Worm (Caenorhabditis elegans) whole organism, mixed stage, embryonic: Measurements from ENCODE around the gene ZK377.15.
A peak's percentile ranks its signal among the peaks of the same experiment; 100 is the strongest.

Experiments
- M03D4.4 ChIP-seq: sonication (generic microtip); optimal IDR thresholded peaks from 2 replicates; lab custom pipeline; 2017; ENCODE audit warnings: mild to moderate bottlenecking, missing genetic modification characterization, missing compliant biosample characterization
- bed-3 ChIP-seq: fragments of 200-800 bp; sonication (Bioruptor generic); optimal IDR thresholded peaks from 3 replicates; lab custom pipeline; 2018; ENCODE audit warnings: mild to moderate bottlenecking, missing genetic modification characterization, moderate library complexity, missing compliant biosample characterization
- blmp-1 ChIP-seq: fragments of 150-350 bp; optimal IDR thresholded peaks from 2 replicates; lab custom pipeline; 2014; ENCODE audit warnings: missing biosample characterization, missing genetic modification characterization
- ceh-39 ChIP-seq: fragments of 150-350 bp; optimal IDR thresholded peaks from 2 replicates; lab custom pipeline; 2014; ENCODE audit warnings: missing biosample characterization, missing genetic modification characterization
- ceh-43 ChIP-seq: fragments of 200-800 bp; sonication (Bioruptor generic); optimal IDR thresholded peaks from 2 replicates; lab custom pipeline; 2018; ENCODE audit warnings: mild to moderate bottlenecking, missing genetic modification characterization, moderate library complexity, missing compliant biosample characterization
- ceh-83 ChIP-seq: fragments of 200-800 bp; sonication (Bioruptor generic); optimal IDR thresholded peaks from 2 replicates; lab custom pipeline; 2018; ENCODE audit warnings: mild to moderate bottlenecking, missing genetic modification characterization, missing compliant biosample characterization
- ces-1 ChIP-seq: fragments of 150-350 bp; optimal IDR thresholded peaks from 2 replicates; lab custom pipeline; 2014; ENCODE audit warnings: missing biosample characterization, missing genetic modification reagents, missing genetic modification characterization
- cnd-1 ChIP-seq: fragments of 200-800 bp; sonication (Bioruptor generic); optimal IDR thresholded peaks from 2 replicates; lab custom pipeline; 2018; ENCODE audit warnings: mild to moderate bottlenecking, missing genetic modification characterization, missing compliant biosample characterization
- drap-1 ChIP-seq: fragments of 200-800 bp; sonication (Bioruptor generic); optimal IDR thresholded peaks from 3 replicates; lab custom pipeline; 2018; ENCODE audit warnings: mild to moderate bottlenecking, missing genetic modification characterization, missing compliant biosample characterization
- elt-3 ChIP-seq: fragments of 150-350 bp; optimal IDR thresholded peaks from 2 replicates; lab custom pipeline; 2014; ENCODE audit warnings: missing biosample characterization, missing genetic modification characterization
- flh-1 ChIP-seq: fragments of 200-800 bp; sonication (Bioruptor generic); optimal IDR thresholded peaks from 2 replicates; lab custom pipeline; 2018; ENCODE audit warnings: mild to moderate bottlenecking, missing genetic modification characterization, moderate library complexity, missing compliant biosample characterization
- ham-2 ChIP-seq: fragments of 200-800 bp; sonication (Bioruptor generic); optimal IDR thresholded peaks from 2 replicates; lab custom pipeline; 2018; ENCODE audit warnings: mild to moderate bottlenecking, missing genetic modification characterization, missing compliant biosample characterization
- hlh-1 ChIP-seq: fragments of 150-350 bp; optimal IDR thresholded peaks from 2 replicates; lab custom pipeline; 2014; ENCODE audit warnings: missing biosample characterization, missing genetic modification reagents, missing genetic modification characterization
- lin-13 ChIP-seq: fragments of 150-350 bp; optimal IDR thresholded peaks from 2 replicates; lab custom pipeline; 2014; ENCODE audit warnings: missing biosample characterization, missing genetic modification characterization
- lin-32 ChIP-seq: fragments of 200-800 bp; sonication (Bioruptor generic); optimal IDR thresholded peaks from 2 replicates; lab custom pipeline; 2018; ENCODE audit warnings: mild to moderate bottlenecking, missing genetic modification characterization, missing compliant biosample characterization
- lsy-2 ChIP-seq: fragments of 150-350 bp; optimal IDR thresholded peaks from 2 replicates; lab custom pipeline; 2014; ENCODE audit warnings: missing biosample characterization, missing genetic modification characterization
- mab-5 ChIP-seq: fragments of 150-350 bp; optimal IDR thresholded peaks from 2 replicates; lab custom pipeline; 2014; ENCODE audit warnings: missing biosample characterization, missing genetic modification characterization
- mep-1 ChIP-seq: fragments of 150-350 bp; optimal IDR thresholded peaks from 2 replicates; lab custom pipeline; 2017; ENCODE audit warnings: missing biosample characterization, missing genetic modification reagents, missing genetic modification characterization, inconsistent platforms
- nhr-12 ChIP-seq: fragments of 150-350 bp; optimal IDR thresholded peaks from 2 replicates; lab custom pipeline; 2014; ENCODE audit warnings: missing biosample characterization, missing genetic modification characterization
- nhr-2 ChIP-seq: fragments of 150-350 bp; optimal IDR thresholded peaks from 2 replicates; lab custom pipeline; 2014; ENCODE audit warnings: missing biosample characterization, missing genetic modification characterization
- nhr-237 ChIP-seq: fragments of 150-350 bp; optimal IDR thresholded peaks from 2 replicates; lab custom pipeline; 2014; ENCODE audit warnings: missing biosample characterization, missing genetic modification characterization
- nhr-28 ChIP-seq: fragments of 150-350 bp; optimal IDR thresholded peaks from 2 replicates; lab custom pipeline; 2014; ENCODE audit warnings: missing biosample characterization, missing genetic modification characterization
- nhr-76 ChIP-seq: sonication (generic microtip); optimal IDR thresholded peaks from 2 replicates; lab custom pipeline; 2017; ENCODE audit warnings: missing biosample characterization, missing genetic modification characterization
- pha-4 ChIP-seq: fragments of 150-350 bp; optimal IDR thresholded peaks from 2 replicates; lab custom pipeline; 2018; ENCODE audit warnings: missing biosample characterization, missing genetic modification reagents, missing genetic modification characterization
- sem-2 ChIP-seq: fragments of 200-800 bp; sonication (Bioruptor generic); optimal IDR thresholded peaks from 2 replicates; lab custom pipeline; 2018; ENCODE audit warnings: mild to moderate bottlenecking, missing genetic modification characterization, missing compliant biosample characterization
- sptf-1 ChIP-seq: sonication (generic microtip); optimal IDR thresholded peaks from 2 replicates; lab custom pipeline; 2017; ENCODE audit warnings: mild to moderate bottlenecking, missing genetic modification characterization, moderate library complexity, missing compliant biosample characterization
- tbx-8 ChIP-seq: fragments of 200-800 bp; sonication (Bioruptor generic); optimal IDR thresholded peaks from 2 replicates; lab custom pipeline; 2018; ENCODE audit warnings: mild to moderate bottlenecking, missing genetic modification characterization, moderate library complexity, missing compliant biosample characterization
- unc-120 ChIP-seq: sonication (generic microtip); optimal IDR thresholded peaks from 2 replicates; lab custom pipeline; 2017; ENCODE audit warnings: missing genetic modification characterization, missing compliant biosample characterization; ENCODE audit not compliant: poor library complexity, severe bottlenecking
- unc-39 ChIP-seq: fragments of 150-350 bp; optimal IDR thresholded peaks from 2 replicates; lab custom pipeline; 2014; ENCODE audit warnings: missing biosample characterization, missing genetic modification characterization
- unc-62 ChIP-seq: fragments of 150-350 bp; optimal IDR thresholded peaks from 2 replicates; lab custom pipeline; 2014; ENCODE audit warnings: missing biosample characterization, missing genetic modification reagents, missing genetic modification characterization
- zip-8 ChIP-seq: fragments of 150-350 bp; optimal IDR thresholded peaks from 2 replicates; lab custom pipeline; 2014; ENCODE audit warnings: missing biosample characterization, missing genetic modification characterization

Gene ZK377.15

DNA sequence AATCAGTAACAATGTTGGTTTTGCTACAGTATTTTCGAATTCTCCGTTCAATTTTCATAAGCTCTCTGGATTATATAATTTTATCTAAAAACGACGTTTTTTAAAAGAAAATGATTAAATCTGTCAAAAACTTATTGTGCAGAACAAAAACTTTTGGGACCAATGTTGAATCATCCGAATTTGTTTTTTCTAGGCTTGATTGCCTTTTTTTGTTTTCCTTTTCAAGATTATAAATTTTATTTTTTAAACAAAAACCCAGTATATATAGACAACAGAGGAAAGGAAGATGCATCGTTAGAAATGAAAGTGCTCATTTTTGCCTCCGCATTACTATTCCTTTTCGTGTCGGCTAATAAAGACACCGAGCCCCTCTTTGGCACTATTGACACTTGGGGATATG, 21.2 kb downstream of the ZK377.15 start, which contains the start of gene ZK813.7:
TSS of gene ZK813.7 (plus strand) at position 301 of the 400 bp plus-strand sequence.
- TF ChIP-seq nhr-76 (tag; lab: Kevin White, UChicago) (no peak), ham-2 (no peak), M03D4.4 (tag; lab: Kevin White, UChicago) (no peak), ces-1 (no peak), mab-5 (no peak), ceh-83 (no peak), lin-32 (no peak), lin-13 (tag; lab: Kevin White, UChicago) (no peak), unc-62 (GFP tag; lab: Kevin White, UChicago) (no peak), sptf-1 (tag; lab: Kevin White, UChicago) (no peak), mep-1 (tag; lab: Kevin White, UChicago) (no peak)
- TF ChIP-seq, all 35 proteins: peak for 0

DNA sequence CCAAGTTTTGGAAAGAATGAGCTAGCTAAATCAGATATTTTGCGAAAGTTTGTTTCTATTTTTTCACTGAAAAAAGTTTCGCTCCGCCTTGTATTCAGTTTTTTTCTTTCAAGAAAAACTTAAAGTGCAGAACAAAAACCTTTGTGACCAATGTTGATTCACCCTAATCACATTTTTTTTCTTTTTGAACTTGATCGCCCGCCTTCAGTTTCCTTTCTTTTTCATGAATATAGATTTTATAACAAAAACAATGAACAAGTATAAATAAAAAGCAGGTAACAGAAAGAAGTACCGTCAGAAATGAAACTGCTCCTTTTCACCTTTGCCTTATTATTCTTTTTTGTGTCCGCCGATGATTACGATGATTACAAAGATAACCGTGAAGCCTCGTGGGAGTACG, 22.2 kb downstream of the ZK377.15 start, which contains the start of gene ZK813.2:
TSS of gene ZK813.2 (plus strand) at position 301 of the 400 bp plus-strand sequence.
- TF ChIP-seq ceh-39 (tag; lab: Kevin White, UChicago) (no peak), bed-3 (GFP tag; lab: Kevin White, UChicago) (no peak), unc-62 (GFP tag; lab: Kevin White, UChicago) (no peak), M03D4.4 (tag; lab: Kevin White, UChicago) (no peak), ces-1 (no peak), unc-39 (tag; lab: Kevin White, UChicago) (no peak), unc-120 (tag; lab: Kevin White, UChicago) (no peak), blmp-1 (tag; lab: Kevin White, UChicago) (no peak), cnd-1 (tag; lab: Kevin White, UChicago) (no peak), mab-5 (no peak), drap-1 (GFP tag; lab: Kevin White, UChicago) (no peak), elt-3 (tag; lab: Kevin White, UChicago) (no peak), flh-1 (GFP tag; lab: Kevin White, UChicago) (no peak), pha-4 (no peak), nhr-12 (tag; lab: Kevin White, UChicago) (no peak), nhr-28 (no peak), lin-13 (tag; lab: Kevin White, UChicago) (no peak), ceh-83 (no peak), mep-1 (tag; lab: Kevin White, UChicago) (no peak), lsy-2 (tag; lab: Kevin White, UChicago) (no peak)

DNA sequence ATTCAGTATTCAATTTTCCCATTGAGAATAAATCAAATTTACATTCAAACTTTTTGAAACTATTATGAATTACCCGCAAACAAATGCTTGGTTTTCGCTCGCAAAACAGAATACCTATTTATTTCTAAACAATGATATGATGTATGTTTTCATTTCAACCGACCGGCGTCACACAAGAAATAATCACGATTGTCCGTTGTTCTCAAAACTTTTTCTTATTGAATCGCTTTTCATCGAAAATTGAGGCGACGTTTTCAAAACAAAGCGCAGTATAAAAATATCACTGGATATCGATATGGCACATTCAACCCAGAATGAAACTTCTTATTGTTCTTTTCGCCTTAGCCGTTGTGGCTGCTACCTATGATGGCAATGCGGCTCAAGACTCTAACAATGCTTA, 24.1 kb downstream of the ZK377.15 start, which contains the start of gene ZK813.3:
TSS of gene ZK813.3 (plus strand) at position 301 of the 400 bp plus-strand sequence.
- TF ChIP-seq tbx-8 (GFP tag; lab: Kevin White, UChicago) (no peak), nhr-237 (tag; lab: Kevin White, UChicago) (no peak), zip-8 (tag; lab: Kevin White, UChicago) (no peak), lin-13 (tag; lab: Kevin White, UChicago) (no peak), nhr-76 (tag; lab: Kevin White, UChicago) (no peak), lin-32 (no peak), nhr-12 (tag; lab: Kevin White, UChicago) (no peak), unc-120 (tag; lab: Kevin White, UChicago) (no peak), sem-2 (GFP tag; lab: Kevin White, UChicago) (no peak), ceh-83 (no peak), M03D4.4 (tag; lab: Kevin White, UChicago) (no peak)

DNA sequence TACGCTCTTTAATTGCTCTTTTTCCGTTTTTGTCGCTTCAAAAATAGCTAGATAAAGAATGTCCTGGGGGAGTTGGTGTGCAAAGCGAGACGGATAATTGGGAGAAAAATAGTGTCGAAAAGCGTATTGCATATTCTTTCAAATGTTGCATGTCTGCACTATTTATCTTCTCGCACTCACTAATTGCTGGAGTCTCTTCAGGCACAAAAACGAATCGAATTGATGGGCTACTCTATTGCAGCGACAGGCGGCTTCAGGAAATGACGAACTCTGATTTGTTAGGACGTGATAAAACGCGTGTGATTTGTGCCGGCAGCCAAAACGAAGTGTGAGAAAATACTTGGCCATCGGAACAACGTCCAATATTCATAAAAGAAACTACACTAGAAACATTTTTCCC, 25.4 kb downstream of the ZK377.15 start:
- no peak for TF ChIP-seq elt-3 (tag; lab: Kevin White, UChicago)
- no peak for TF ChIP-seq ham-2
- peak; percentile 39 for TF ChIP-seq unc-62 (GFP tag; lab: Kevin White, UChicago)

DNA sequence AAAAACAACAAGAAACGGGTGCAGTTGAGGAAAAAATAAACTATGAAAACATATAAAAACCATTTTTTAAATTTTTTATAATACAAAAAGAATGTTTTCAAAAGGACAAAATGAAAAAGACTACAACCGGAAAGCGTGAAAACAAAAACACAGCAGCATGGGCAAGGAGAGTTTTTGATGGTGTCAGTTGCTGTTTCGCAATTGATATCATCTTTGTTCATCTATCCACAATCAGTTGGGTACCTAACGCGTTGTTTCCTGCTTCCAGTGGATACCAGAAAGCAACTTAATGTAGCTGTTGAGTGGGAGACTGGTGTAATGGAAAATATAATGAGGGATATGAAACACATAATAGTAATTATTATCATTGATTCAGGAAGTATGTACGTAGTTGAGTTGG, 25.9 kb downstream of the ZK377.15 start:
- no peak for TF ChIP-seq nhr-2 (tag; lab: Kevin White, UChicago)
- no peak for TF ChIP-seq lsy-2 (tag; lab: Kevin White, UChicago)
- TF ChIP-seq ceh-43 (GFP tag; lab: Kevin White, UChicago): no peak
- no peak for TF ChIP-seq pha-4
- no peak for TF ChIP-seq bed-3 (GFP tag; lab: Kevin White, UChicago)
- TF ChIP-seq hlh-1 (tag; lab: Kevin White, UChicago): peak; percentile 63
- no peak for TF ChIP-seq unc-120 (tag; lab: Kevin White, UChicago)
- TF ChIP-seq lin-13 (tag; lab: Kevin White, UChicago): no peak
